Worm (Caenorhabditis elegans): Measurements from ENCODE around the gene cpl-1.

DNA sequence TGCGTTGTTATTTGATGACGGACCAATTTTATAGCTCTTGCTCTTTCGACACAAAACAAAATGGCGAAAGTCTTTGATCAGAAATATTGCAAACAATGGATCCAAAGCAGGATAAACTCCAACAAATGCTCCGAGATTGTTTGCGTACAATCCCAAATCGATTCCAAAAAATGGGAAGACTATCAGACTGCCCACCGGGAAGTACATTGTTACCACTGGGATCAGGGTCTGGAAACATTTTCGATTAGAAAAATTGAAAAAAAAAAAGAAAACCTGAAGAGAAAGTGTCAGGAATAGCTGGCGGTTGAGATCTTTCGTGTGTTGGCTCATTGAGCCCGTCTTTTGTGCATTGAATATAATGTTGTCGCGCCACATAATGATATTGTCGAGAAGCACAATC is 14.1 kb downstream of the cpl-1 start:
- TF ChIP-seq nhr-2 (tag; optimal IDR thresholded peaks at IDR 0.05), result no peak
- TF ChIP-seq nhr-12 (tag; optimal IDR thresholded peaks at IDR 0.05), result no peak
- no peak for TF ChIP-seq pha-4 (tag; optimal IDR thresholded peaks at IDR 0.05)
- no peak for TF ChIP-seq blmp-1 (tag; optimal IDR thresholded peaks at IDR 0.05)
- TF ChIP-seq ces-1 (GFP tag; optimal IDR thresholded peaks at IDR 0.05), result no peak
- TF ChIP-seq snpc-4 (tag; optimal IDR thresholded peaks at IDR 0.05), result no peak
- TF ChIP-seq unc-62 (GFP tag; optimal IDR thresholded peaks at IDR 0.05), result no peak
- TF ChIP-seq ztf-11 (tag; optimal IDR thresholded peaks at IDR 0.05), result no peak
